Worm (Caenorhabditis elegans) whole organism, mixed stage, embryonic: Measurements from ENCODE around the gene sru-13.
A peak's percentile ranks its signal among the peaks of the same experiment; 100 is the strongest.

ENCODE experiments used
- M03D4.4 ChIP-seq: sonication (generic microtip); optimal IDR thresholded peaks from 2 replicates; lab custom pipeline; 2017; ENCODE audit warnings: mild to moderate bottlenecking, missing genetic modification characterization, missing compliant biosample characterization
- bed-3 ChIP-seq: fragments of 200-800 bp; sonication (Bioruptor generic); optimal IDR thresholded peaks from 3 replicates; lab custom pipeline; 2018; ENCODE audit warnings: mild to moderate bottlenecking, missing genetic modification characterization, moderate library complexity, missing compliant biosample characterization
- ceh-39 ChIP-seq: fragments of 150-350 bp; optimal IDR thresholded peaks from 2 replicates; lab custom pipeline; 2014; ENCODE audit warnings: missing biosample characterization, missing genetic modification characterization
- ceh-43 ChIP-seq: fragments of 200-800 bp; sonication (Bioruptor generic); optimal IDR thresholded peaks from 2 replicates; lab custom pipeline; 2018; ENCODE audit warnings: mild to moderate bottlenecking, missing genetic modification characterization, moderate library complexity, missing compliant biosample characterization
- ceh-83 ChIP-seq: fragments of 200-800 bp; sonication (Bioruptor generic); optimal IDR thresholded peaks from 2 replicates; lab custom pipeline; 2018; ENCODE audit warnings: mild to moderate bottlenecking, missing genetic modification characterization, missing compliant biosample characterization
- ces-1 ChIP-seq: fragments of 150-350 bp; optimal IDR thresholded peaks from 2 replicates; lab custom pipeline; 2014; ENCODE audit warnings: missing biosample characterization, missing genetic modification reagents, missing genetic modification characterization
- cnd-1 ChIP-seq: fragments of 200-800 bp; sonication (Bioruptor generic); optimal IDR thresholded peaks from 2 replicates; lab custom pipeline; 2018; ENCODE audit warnings: mild to moderate bottlenecking, missing genetic modification characterization, missing compliant biosample characterization
- drap-1 ChIP-seq: fragments of 200-800 bp; sonication (Bioruptor generic); optimal IDR thresholded peaks from 3 replicates; lab custom pipeline; 2018; ENCODE audit warnings: mild to moderate bottlenecking, missing genetic modification characterization, missing compliant biosample characterization
- elt-1 ChIP-seq: sonication (generic microtip); optimal IDR thresholded peaks from 2 replicates; lab custom pipeline; 2017; ENCODE audit warnings: missing genetic modification characterization, mild to moderate bottlenecking, missing compliant biosample characterization, antibody characterized with exemption, moderate library complexity, borderline replicate concordance; ENCODE audit not compliant: insufficient read depth
- elt-3 ChIP-seq: fragments of 150-350 bp; optimal IDR thresholded peaks from 2 replicates; lab custom pipeline; 2014; ENCODE audit warnings: missing biosample characterization, missing genetic modification characterization
- ham-2 ChIP-seq: fragments of 200-800 bp; sonication (Bioruptor generic); optimal IDR thresholded peaks from 2 replicates; lab custom pipeline; 2018; ENCODE audit warnings: mild to moderate bottlenecking, missing genetic modification characterization, missing compliant biosample characterization
- hlh-1 ChIP-seq: fragments of 150-350 bp; optimal IDR thresholded peaks from 2 replicates; lab custom pipeline; 2014; ENCODE audit warnings: missing biosample characterization, missing genetic modification reagents, missing genetic modification characterization
- lin-13 ChIP-seq: fragments of 150-350 bp; optimal IDR thresholded peaks from 2 replicates; lab custom pipeline; 2014; ENCODE audit warnings: missing biosample characterization, missing genetic modification characterization
- lsy-2 ChIP-seq: fragments of 150-350 bp; optimal IDR thresholded peaks from 2 replicates; lab custom pipeline; 2014; ENCODE audit warnings: missing biosample characterization, missing genetic modification characterization
- mep-1 ChIP-seq: fragments of 150-350 bp; optimal IDR thresholded peaks from 2 replicates; lab custom pipeline; 2017; ENCODE audit warnings: missing biosample characterization, missing genetic modification reagents, missing genetic modification characterization, inconsistent platforms
- mls-2 ChIP-seq: sonication (generic microtip); optimal IDR thresholded peaks from 2 replicates; lab custom pipeline; 2016; ENCODE audit warnings: mild to moderate bottlenecking, missing genetic modification characterization, moderate library complexity, missing compliant biosample characterization
- nhr-12 ChIP-seq: fragments of 150-350 bp; optimal IDR thresholded peaks from 2 replicates; lab custom pipeline; 2014; ENCODE audit warnings: missing biosample characterization, missing genetic modification characterization
- nhr-2 ChIP-seq: fragments of 150-350 bp; optimal IDR thresholded peaks from 2 replicates; lab custom pipeline; 2014; ENCODE audit warnings: missing biosample characterization, missing genetic modification characterization
- nhr-237 ChIP-seq: fragments of 150-350 bp; optimal IDR thresholded peaks from 2 replicates; lab custom pipeline; 2014; ENCODE audit warnings: missing biosample characterization, missing genetic modification characterization
- nhr-28 ChIP-seq: fragments of 150-350 bp; optimal IDR thresholded peaks from 2 replicates; lab custom pipeline; 2014; ENCODE audit warnings: missing biosample characterization, missing genetic modification characterization
- nhr-76 ChIP-seq: sonication (generic microtip); optimal IDR thresholded peaks from 2 replicates; lab custom pipeline; 2017; ENCODE audit warnings: missing biosample characterization, missing genetic modification characterization
- pha-4 ChIP-seq: fragments of 150-350 bp; optimal IDR thresholded peaks from 2 replicates; lab custom pipeline; 2018; ENCODE audit warnings: missing biosample characterization, missing genetic modification reagents, missing genetic modification characterization
- sem-2 ChIP-seq: fragments of 200-800 bp; sonication (Bioruptor generic); optimal IDR thresholded peaks from 2 replicates; lab custom pipeline; 2018; ENCODE audit warnings: mild to moderate bottlenecking, missing genetic modification characterization, missing compliant biosample characterization
- snpc-4 ChIP-seq: fragments of 150-350 bp; optimal IDR thresholded peaks from 2 replicates; lab custom pipeline; 2014; ENCODE audit warnings: missing biosample characterization, missing genetic modification characterization
- sptf-1 ChIP-seq: sonication (generic microtip); optimal IDR thresholded peaks from 2 replicates; lab custom pipeline; 2017; ENCODE audit warnings: mild to moderate bottlenecking, missing genetic modification characterization, moderate library complexity, missing compliant biosample characterization
- unc-120 ChIP-seq: sonication (generic microtip); optimal IDR thresholded peaks from 2 replicates; lab custom pipeline; 2017; ENCODE audit warnings: missing genetic modification characterization, missing compliant biosample characterization; ENCODE audit not compliant: poor library complexity, severe bottlenecking
- unc-39 ChIP-seq: fragments of 150-350 bp; optimal IDR thresholded peaks from 2 replicates; lab custom pipeline; 2014; ENCODE audit warnings: missing biosample characterization, missing genetic modification characterization
- unc-62 ChIP-seq: fragments of 150-350 bp; optimal IDR thresholded peaks from 2 replicates; lab custom pipeline; 2014; ENCODE audit warnings: missing biosample characterization, missing genetic modification reagents, missing genetic modification characterization
- zip-8 ChIP-seq: fragments of 150-350 bp; optimal IDR thresholded peaks from 2 replicates; lab custom pipeline; 2014; ENCODE audit warnings: missing biosample characterization, missing genetic modification characterization
- ztf-11 ChIP-seq: fragments of 150-350 bp; optimal IDR thresholded peaks from 2 replicates; lab custom pipeline; 2014; ENCODE audit warnings: missing biosample characterization, missing genetic modification characterization

sru-13 gene

ce11 chrIV:12545393-12545792, 23.0 kb upstream of the sru-13 start:
- TF ChIP-seq mep-1 (tag; lab: Kevin White, UChicago) (no peak), ces-1 (GFP tag; lab: Kevin White, UChicago) (peak; percentile 57), nhr-237 (tag; lab: Kevin White, UChicago) (no peak)

- TF ChIP-seq bed-3 (GFP tag; lab: Kevin White, UChicago), result no peak
- TF ChIP-seq drap-1 (GFP tag; lab: Kevin White, UChicago), result no peak
- TF ChIP-seq elt-3 (tag; lab: Kevin White, UChicago), result no peak
- TF ChIP-seq ceh-83 (GFP tag; lab: Kevin White, UChicago), result no peak
- no peak for TF ChIP-seq lsy-2 (tag; lab: Kevin White, UChicago)
- TF ChIP-seq pha-4 (tag; lab: Kevin White, UChicago), result no peak
- TF ChIP-seq nhr-76, result no peak
- TF ChIP-seq M03D4.4 (tag; lab: Kevin White, UChicago), result no peak
- no peak for TF ChIP-seq ceh-39
- TF ChIP-seq zip-8 (tag; lab: Kevin White, UChicago), result peak; percentile 30
- TF ChIP-seq unc-62 (GFP tag; lab: Kevin White, UChicago), result no peak
- peak; percentile 66 for TF ChIP-seq nhr-2 (tag; lab: Kevin White, UChicago)
- TF ChIP-seq unc-120, result no peak
- no peak for TF ChIP-seq nhr-237 (tag; lab: Kevin White, UChicago)
- TF ChIP-seq mep-1 (tag; lab: Kevin White, UChicago), result no peak
- no peak for TF ChIP-seq lin-13 (tag; lab: Kevin White, UChicago)
- no peak for TF ChIP-seq cnd-1
- peak; percentile 39 for TF ChIP-seq ceh-43 (GFP tag; lab: Kevin White, UChicago)
- TF ChIP-seq ces-1 (GFP tag; lab: Kevin White, UChicago), result no peak
- no peak for TF ChIP-seq sem-2
These were observed 22.2 kb upstream of the sru-13 start for ce11 chrIV:12544624-12545023.

ce11 chrIV:12542011-12542410, 19.6 kb upstream of the sru-13 start, which contains the start of gene ham-1:
Gene ham-1 (plus strand): TSS chrIV:12542183.
- TF ChIP-seq nhr-28, result no peak
- TF ChIP-seq unc-120, result no peak
- no peak for TF ChIP-seq ham-2
- TF ChIP-seq ceh-39, result no peak
- no peak for TF ChIP-seq lin-13 (tag; lab: Kevin White, UChicago)
- no peak for TF ChIP-seq zip-8 (tag; lab: Kevin White, UChicago)
- TF ChIP-seq nhr-2 (tag; lab: Kevin White, UChicago), result no peak
- TF ChIP-seq, all 35 proteins: peak for 0

- TF ChIP-seq drap-1 (GFP tag; lab: Kevin White, UChicago), result no peak
- no peak for TF ChIP-seq ztf-11 (tag; lab: Kevin White, UChicago)
- TF ChIP-seq cnd-1, result no peak
- TF ChIP-seq nhr-12 (tag; lab: Kevin White, UChicago), result no peak
- TF ChIP-seq sem-2, result no peak
- TF ChIP-seq elt-1, result no peak
- TF ChIP-seq sptf-1 (tag; lab: Kevin White, UChicago), result no peak
- TF ChIP-seq mls-2 (tag; lab: Kevin White, UChicago), result no peak
- TF ChIP-seq M03D4.4 (tag; lab: Kevin White, UChicago), result no peak
- no peak for TF ChIP-seq ces-1 (GFP tag; lab: Kevin White, UChicago)
- no peak for TF ChIP-seq nhr-28
- TF ChIP-seq, all 35 proteins: peak for 0
These were observed 17.8 kb upstream of the sru-13 start for ce11 chrIV:12540242-12540641.

- TF ChIP-seq zip-8 (tag; lab: Kevin White, UChicago), result peak; percentile 95
- no peak for TF ChIP-seq lsy-2 (tag; lab: Kevin White, UChicago)
- no peak for TF ChIP-seq unc-39 (tag; lab: Kevin White, UChicago)
- no peak for TF ChIP-seq hlh-1
- TF ChIP-seq mls-2 (tag; lab: Kevin White, UChicago), result no peak
- TF ChIP-seq ces-1 (GFP tag; lab: Kevin White, UChicago), result no peak
- no peak for TF ChIP-seq nhr-237 (tag; lab: Kevin White, UChicago)
- TF ChIP-seq cnd-1, result peak; percentile 8
- TF ChIP-seq nhr-28, result no peak
- TF ChIP-seq nhr-76, result no peak
- TF ChIP-seq pha-4 (tag; lab: Kevin White, UChicago), result no peak
- TF ChIP-seq drap-1 (GFP tag; lab: Kevin White, UChicago), result no peak
- TF ChIP-seq nhr-2 (tag; lab: Kevin White, UChicago), result peak; percentile 88
- no peak for TF ChIP-seq lin-13 (tag; lab: Kevin White, UChicago)
- TF ChIP-seq sem-2, result no peak
- no peak for TF ChIP-seq snpc-4 (tag; lab: Kevin White, UChicago)
- no peak for TF ChIP-seq unc-62 (GFP tag; lab: Kevin White, UChicago)
These were observed 15.3 kb upstream of the sru-13 start for ce11 chrIV:12537694-12538093.
